Worm (Caenorhabditis elegans): Measurements from ENCODE around the gene F02D10.3.

DNA sequence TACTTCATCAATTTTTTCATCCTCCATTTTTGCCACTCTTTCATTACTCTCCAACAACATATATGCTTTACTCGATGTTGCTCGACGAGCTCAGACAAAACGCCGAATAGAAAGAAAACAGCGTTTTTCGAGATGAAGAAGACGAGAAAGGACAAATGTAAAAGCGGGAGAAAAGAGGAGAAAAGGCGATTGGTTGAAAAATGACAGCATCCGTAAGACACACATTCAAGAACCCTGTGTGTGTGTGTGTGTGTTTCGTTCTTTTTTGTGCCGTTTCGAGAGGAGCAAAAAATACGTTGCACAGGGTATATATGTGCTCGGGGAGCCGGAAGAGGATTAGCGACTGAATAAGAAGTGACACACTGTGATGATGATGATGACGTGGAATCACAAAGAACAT lies 31.3 kb upstream of the F02D10.3 start:
- no peak for TF ChIP-seq flt-1 (GFP tag; IDR thresholded peaks at IDR 0.05)
- TF ChIP-seq med-1 (GFP tag; optimal IDR thresholded peaks at IDR 0.05; ENCODE audit: insufficient read depth): no peak
- no peak for TF ChIP-seq klf-2 (GFP tag; conservative IDR thresholded peaks at IDR 0.05)

All from whole organism, midembryonic.